Fruit fly (Drosophila melanogaster) whole organism, wandering third instar larva: ENCODE data around the gene CG10336.

Experiments used
- Abd-B ChIP-seq: fragments of >200 bp; optimal IDR thresholded peaks from 2 replicates; lab custom pipeline; 2017; ENCODE audit warnings: missing biosample characterization, missing genetic modification characterization
- HLH106 ChIP-seq: fragments of 200-800 bp; optimal IDR thresholded peaks from 3 replicates; lab custom pipeline; 2019; ENCODE audit warnings: missing biosample characterization, mild to moderate bottlenecking, missing genetic modification characterization, moderate library complexity
- Hr78 ChIP-seq: fragments of >200 bp; optimal IDR thresholded peaks from 2 replicates; lab custom pipeline; 2017; ENCODE audit warnings: missing biosample characterization, missing genetic modification characterization
- N ChIP-seq: fragments of >200 bp; optimal IDR thresholded peaks from 2 replicates; lab custom pipeline; 2018; ENCODE audit warnings: missing biosample characterization, missing external identifiers, missing genetic modification characterization
- Vsx2 ChIP-seq: fragments of 200-300, 225-300 bp; sonication (Bioruptor generic); optimal IDR thresholded peaks from 2 replicates; lab custom pipeline; 2018; ENCODE audit warnings: missing biosample characterization, missing genetic modification characterization; ENCODE audit not compliant: partially characterized antibody
- br ChIP-seq: fragments of 200-800 bp; sonication (Bioruptor generic); optimal IDR thresholded peaks from 2 replicates; lab custom pipeline; 2016; ENCODE audit warnings: missing biosample characterization, missing genetic modification characterization
- lola ChIP-seq: fragments of >200 bp; optimal IDR thresholded peaks from 2 replicates; lab custom pipeline; 2017; ENCODE audit warnings: missing biosample characterization, missing genetic modification characterization

dm6 chr2L:18713686-18714085 lies 24.4 kb downstream of the CG10336 start, which contains the start of gene Irk3:
- TF ChIP-seq HLH106 (tag; lab: Kevin White, UChicago): no peak
- TF ChIP-seq lola (GFP tag; lab: Kevin White, UChicago): no peak
- no peak for TF ChIP-seq Hr78 (GFP tag; lab: Kevin White, UChicago)
- no peak for TF ChIP-seq Abd-B (GFP tag; lab: Kevin White, UChicago)
- no peak for TF ChIP-seq br (GFP tag; lab: Kevin White, UChicago)
- TF ChIP-seq N: no peak
- no peak for TF ChIP-seq Vsx2 (GFP tag; lab: Kevin White, UChicago)
